Worm (Caenorhabditis elegans) whole organism, L2 larva: Measurements from ENCODE around the gene ptp-2.
A peak's percentile ranks its signal among the peaks of the same experiment; 100 is the strongest.
"Not testable (repeated sequence)": the region's sequence is repeated elsewhere in the genome, so short reads cannot be mapped to it uniquely, and the experiment has no call there.

ENCODE experiments used
- C34F6.9 ChIP-seq: fragments of 150-350 bp; optimal IDR thresholded peaks from 2 replicates; lab custom pipeline; 2014; ENCODE audit warnings: missing biosample characterization, missing genetic modification characterization
- F13H6.1 ChIP-seq: sonication (generic microtip); optimal IDR thresholded peaks from 2 replicates; lab custom pipeline; 2016; ENCODE audit warnings: missing genetic modification characterization, missing compliant biosample characterization
- R02D3.7 ChIP-seq: fragments of 150-350 bp; optimal IDR thresholded peaks from 2 replicates; lab custom pipeline; 2014; ENCODE audit warnings: missing biosample characterization, missing genetic modification characterization
- alr-1 ChIP-seq: fragments of 150-350 bp; optimal IDR thresholded peaks from 2 replicates; lab custom pipeline; 2014; ENCODE audit warnings: missing biosample characterization, missing genetic modification characterization
- ama-1 ChIP-seq: fragments of 150-350 bp; optimal IDR thresholded peaks from 2 replicates; lab custom pipeline; 2018; ENCODE audit warnings: inconsistent platforms
- blmp-1 ChIP-seq: sonication (generic microtip); optimal IDR thresholded peaks from 2 replicates; lab custom pipeline; 2017; ENCODE audit warnings: missing genetic modification characterization, mild to moderate bottlenecking, missing compliant biosample characterization, antibody characterized with exemption, moderate library complexity; ENCODE audit not compliant: insufficient read depth
- ceh-16 ChIP-seq: fragments of 150-350 bp; optimal IDR thresholded peaks from 2 replicates; lab custom pipeline; 2014; ENCODE audit warnings: missing biosample characterization, missing genetic modification characterization
- ceh-82 ChIP-seq: fragments of 150-350 bp; optimal IDR thresholded peaks from 2 replicates; lab custom pipeline; 2014; ENCODE audit warnings: missing biosample characterization, missing genetic modification characterization
- crh-2 ChIP-seq: sonication (generic microtip); optimal IDR thresholded peaks from 2 replicates; lab custom pipeline; 2017; ENCODE audit warnings: missing biosample characterization, missing genetic modification characterization
- dmd-4 ChIP-seq: sonication (generic microtip); optimal IDR thresholded peaks from 2 replicates; lab custom pipeline; 2017; ENCODE audit warnings: missing biosample characterization, missing genetic modification characterization
- egl-27 ChIP-seq: sonication (generic microtip); optimal IDR thresholded peaks from 3 replicates; lab custom pipeline; 2017; ENCODE audit warnings: missing biosample characterization, missing genetic modification reagents, missing genetic modification characterization
- fos-1 ChIP-seq: fragments of 150-350 bp; optimal IDR thresholded peaks from 2 replicates; lab custom pipeline; 2014; ENCODE audit warnings: missing biosample characterization, missing genetic modification characterization
- gmeb-1 ChIP-seq: fragments of 150-350 bp; optimal IDR thresholded peaks from 2 replicates; lab custom pipeline; 2014; ENCODE audit warnings: missing biosample characterization, missing genetic modification characterization
- lin-11 ChIP-seq: fragments of 150-350 bp; sonication (generic microtip); optimal IDR thresholded peaks from 2 replicates; lab custom pipeline; 2014; ENCODE audit warnings: missing biosample characterization, missing genetic modification characterization, inconsistent platforms, mixed read lengths
- lin-13 ChIP-seq: fragments of 150-350 bp; optimal IDR thresholded peaks from 2 replicates; lab custom pipeline; 2014; ENCODE audit warnings: missing biosample characterization, missing genetic modification reagents, missing genetic modification characterization
- lsy-2 ChIP-seq, 2 experiments: fragments of 150-350 bp in 1 of 2; sonication (generic microtip) in 1 of 2; optimal IDR thresholded peaks; 2 replicates each; lab custom pipeline; 2014 to 2017; ENCODE audit warnings: missing biosample characterization in 2 of 2, missing genetic modification characterization in 2 of 2
- mab-5 ChIP-seq: fragments of 150-350 bp; optimal IDR thresholded peaks from 2 replicates; lab custom pipeline; 2014; ENCODE audit warnings: missing biosample characterization, missing genetic modification characterization
- mbf-1 ChIP-seq: sonication (generic microtip); optimal IDR thresholded peaks from 2 replicates; lab custom pipeline; 2017; ENCODE audit warnings: missing biosample characterization, missing genetic modification characterization
- mdl-1 ChIP-seq, 2 experiments: fragments of 150-350 bp in 1 of 2; sonication (generic microtip) in 1 of 2; optimal IDR thresholded peaks; 2 replicates each; lab custom pipeline; 2017; ENCODE audit warnings: missing biosample characterization in 2 of 2, missing genetic modification characterization in 2 of 2
- nhr-11 ChIP-seq: fragments of 150-350 bp; optimal IDR thresholded peaks from 2 replicates; lab custom pipeline; 2014; ENCODE audit warnings: missing biosample characterization, missing genetic modification characterization
- nhr-12 ChIP-seq: fragments of 150-350 bp; optimal IDR thresholded peaks from 2 replicates; lab custom pipeline; 2014; ENCODE audit warnings: missing biosample characterization, missing genetic modification characterization
- nhr-129 ChIP-seq: fragments of 150-350 bp; optimal IDR thresholded peaks from 2 replicates; lab custom pipeline; 2014; ENCODE audit warnings: missing biosample characterization, missing genetic modification characterization
- nhr-23 ChIP-seq: fragments of 150-350 bp; optimal IDR thresholded peaks from 2 replicates; lab custom pipeline; 2014; ENCODE audit warnings: missing biosample characterization, missing genetic modification reagents, missing genetic modification characterization
- nhr-237 ChIP-seq: fragments of 150-350 bp; optimal IDR thresholded peaks from 2 replicates; lab custom pipeline; 2014; ENCODE audit warnings: missing biosample characterization, missing genetic modification characterization
- nhr-25 ChIP-seq: fragments of 150-350 bp; sonication (generic microtip); optimal IDR thresholded peaks from 3 replicates; lab custom pipeline; 2014; ENCODE audit warnings: missing biosample characterization, missing genetic modification characterization
- nhr-6 ChIP-seq: fragments of 150-350 bp; optimal IDR thresholded peaks from 2 replicates; lab custom pipeline; 2014; ENCODE audit warnings: missing biosample characterization, missing genetic modification characterization
- nhr-77 ChIP-seq: fragments of 150-350 bp; optimal IDR thresholded peaks from 2 replicates; lab custom pipeline; 2014; ENCODE audit warnings: missing biosample characterization, missing genetic modification characterization
- sem-4 ChIP-seq: fragments of 150-350 bp; optimal IDR thresholded peaks from 2 replicates; lab custom pipeline; 2014; ENCODE audit warnings: missing biosample characterization, missing genetic modification reagents, missing genetic modification characterization
- skn-1 ChIP-seq: sonication (generic microtip); optimal IDR thresholded peaks from 2 replicates; lab custom pipeline; 2017; ENCODE audit warnings: missing biosample characterization, missing genetic modification characterization
- sma-3 ChIP-seq: sonication (generic microtip); optimal IDR thresholded peaks from 2 replicates; lab custom pipeline; 2016; ENCODE audit warnings: missing genetic modification reagents, missing genetic modification characterization, missing compliant biosample characterization
- sma-9 ChIP-seq, 2 experiments: fragments of 150-350 bp in 1 of 2; sonication (generic microtip) in 1 of 2; optimal IDR thresholded peaks; 2 replicates each; lab custom pipeline; 2014 to 2016; ENCODE audit warnings: missing genetic modification characterization in 2 of 2, mild to moderate bottlenecking in 1 of 2, missing biosample characterization in 1 of 2, missing compliant biosample characterization in 1 of 2, missing genetic modification reagents in 1 of 2, moderate library complexity in 1 of 2
- snpc-4 ChIP-seq: fragments of 150-350 bp; optimal IDR thresholded peaks from 2 replicates; lab custom pipeline; 2014; ENCODE audit warnings: missing biosample characterization, missing genetic modification characterization
- unc-39 ChIP-seq: fragments of 150-350 bp; optimal IDR thresholded peaks from 2 replicates; lab custom pipeline; 2014; ENCODE audit warnings: missing biosample characterization, missing genetic modification characterization
- unc-55 ChIP-seq: fragments of 150-350 bp; sonication (generic microtip); optimal IDR thresholded peaks from 3 replicates; lab custom pipeline; 2014; ENCODE audit warnings: missing biosample characterization, missing genetic modification reagents, missing genetic modification characterization
- unc-62 ChIP-seq: fragments of 150-350 bp; optimal IDR thresholded peaks from 2 replicates; lab custom pipeline; 2014; ENCODE audit warnings: missing biosample characterization, missing genetic modification reagents, missing genetic modification characterization
- ztf-1 ChIP-seq: fragments of 200-800 bp; sonication (Bioruptor generic); conservative IDR thresholded peaks from 2 replicates; pipeline ENCODE4 v1.3.6; 2022; ENCODE audit warnings: missing genetic modification characterization, missing compliant biosample characterization
- ztf-4 ChIP-seq: fragments of 150-350 bp; optimal IDR thresholded peaks from 2 replicates; lab custom pipeline; 2014; ENCODE audit warnings: missing biosample characterization, missing genetic modification characterization

Gene ptp-2

DNA sequence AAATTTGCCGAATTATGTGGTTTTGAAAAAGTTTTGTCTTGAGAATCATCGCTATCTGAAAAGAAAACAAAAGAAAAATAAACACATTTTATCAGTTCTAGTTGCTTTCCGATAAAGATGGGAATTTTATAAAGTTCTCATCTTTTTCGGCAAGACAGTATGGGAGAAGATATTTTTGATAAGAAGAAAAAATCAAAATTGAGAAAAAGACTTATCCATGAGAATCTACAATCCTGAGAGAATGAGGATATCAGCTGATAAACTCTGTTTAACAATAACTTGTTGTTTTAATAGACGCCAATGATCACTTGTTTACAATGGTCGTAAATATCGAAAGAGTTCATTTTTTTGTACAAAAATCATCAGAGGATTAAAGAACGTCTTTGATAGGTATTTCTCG, 42.4 kb upstream of the ptp-2 start, which contains the start of gene F55C12.6:
Gene F55C12.6 (minus strand): TSS at position 101 of the 400 bp plus-strand sequence.
- TF ChIP-seq F13H6.1 (no peak), mdl-1 (tag; optimal IDR thresholded peaks at IDR 0.05; lab: Kevin White, UChicago) (no peak), nhr-25 (tag; lab: Kevin White, UChicago) (no peak), snpc-4 (no peak), nhr-237 (tag; lab: Kevin White, UChicago) (no peak), unc-62 (GFP tag; lab: Kevin White, UChicago) (no peak), sem-4 (tag; lab: Kevin White, UChicago) (no peak), nhr-129 (no peak), ama-1 (lab: Kevin White, UChicago) (no peak), fos-1 (tag; lab: Kevin White, UChicago) (no peak), gmeb-1 (tag; lab: Kevin White, UChicago) (no peak), nhr-12 (no peak), lin-11 (tag; lab: Kevin White, UChicago) (no peak)
- TF ChIP-seq, all 48 proteins: peak for 0

DNA sequence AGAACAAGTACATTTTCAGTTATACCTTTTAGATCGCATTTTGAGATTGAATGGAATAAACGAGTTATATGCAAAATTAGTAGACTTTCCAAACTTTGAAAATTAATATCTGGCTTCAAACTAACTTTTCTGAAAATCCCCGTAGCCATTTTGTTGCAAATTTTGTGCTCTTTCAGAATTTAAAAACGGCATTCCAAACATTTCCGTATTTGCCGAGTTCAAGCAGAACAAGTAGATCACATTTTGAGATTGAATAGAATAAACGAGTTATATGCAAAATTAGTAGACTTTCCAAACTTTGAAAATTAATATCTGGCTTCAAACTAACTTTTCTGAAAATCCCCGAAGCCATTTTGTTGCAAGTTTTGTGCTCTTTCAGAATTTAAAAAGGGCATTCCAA, 41.9 kb upstream of the ptp-2 start, which contains the start of gene F55C12.2:
Gene F55C12.2 (plus strand): TSS at position 301 of the 400 bp plus-strand sequence.
- not testable (repeated sequence) for TF ChIP-seq nhr-11; crh-2 (tag; lab: Kevin White, UChicago); nhr-12

DNA sequence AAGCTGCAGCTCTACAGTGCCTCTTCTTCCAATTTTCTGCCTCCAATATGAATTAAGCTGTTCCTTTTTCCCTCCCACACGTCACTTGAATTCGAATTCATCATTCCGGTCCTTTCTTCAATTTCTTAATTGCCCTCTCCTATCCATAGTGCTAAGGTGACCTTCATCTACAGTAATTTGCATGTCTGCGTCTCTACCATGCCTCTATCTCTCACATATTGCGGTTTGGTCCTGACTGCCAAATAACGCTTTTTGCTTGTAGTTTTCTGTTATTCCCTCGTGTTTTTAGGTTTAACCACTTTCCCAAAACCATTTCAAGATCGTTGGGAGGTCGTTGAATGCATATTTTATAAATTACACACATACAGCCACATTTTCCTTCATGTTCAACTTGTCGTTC, 37.8 kb upstream of the ptp-2 start:
- TF ChIP-seq blmp-1: no peak
- TF ChIP-seq lsy-2 (tag; optimal IDR thresholded peaks at IDR 0.05; lab: Kevin White, UChicago): peak in 1 of 2 experiments; percentile 10
- TF ChIP-seq ceh-16 (tag; lab: Kevin White, UChicago): peak; percentile 3
- no peak for TF ChIP-seq nhr-6 (tag; lab: Kevin White, UChicago)
- TF ChIP-seq sma-3 (GFP tag; lab: Kevin White, UChicago): no peak
- no peak for TF ChIP-seq dmd-4
- TF ChIP-seq nhr-129: no peak
- TF ChIP-seq ztf-1 (GFP tag; lab: Robert Waterston, UW): no peak
- no peak for TF ChIP-seq egl-27
- TF ChIP-seq nhr-25 (tag; lab: Kevin White, UChicago): peak; percentile 72
- no peak for TF ChIP-seq skn-1 (tag; lab: Kevin White, UChicago)
- no peak for TF ChIP-seq mdl-1 (tag; optimal IDR thresholded peaks at IDR 0.05; lab: Kevin White, UChicago)
- no peak for TF ChIP-seq unc-39 (tag; lab: Kevin White, UChicago)
- no peak for TF ChIP-seq fos-1 (tag; lab: Kevin White, UChicago)
- TF ChIP-seq nhr-77 (tag; lab: Kevin White, UChicago): no peak
- TF ChIP-seq F13H6.1: no peak
- no peak for TF ChIP-seq nhr-11
- TF ChIP-seq unc-55 (GFP tag; lab: Kevin White, UChicago): no peak
- no peak for TF ChIP-seq nhr-237 (tag; lab: Kevin White, UChicago)
- peak; percentile 22 for TF ChIP-seq C34F6.9 (tag; lab: Kevin White, UChicago)
- TF ChIP-seq ama-1 (lab: Kevin White, UChicago): no peak

DNA sequence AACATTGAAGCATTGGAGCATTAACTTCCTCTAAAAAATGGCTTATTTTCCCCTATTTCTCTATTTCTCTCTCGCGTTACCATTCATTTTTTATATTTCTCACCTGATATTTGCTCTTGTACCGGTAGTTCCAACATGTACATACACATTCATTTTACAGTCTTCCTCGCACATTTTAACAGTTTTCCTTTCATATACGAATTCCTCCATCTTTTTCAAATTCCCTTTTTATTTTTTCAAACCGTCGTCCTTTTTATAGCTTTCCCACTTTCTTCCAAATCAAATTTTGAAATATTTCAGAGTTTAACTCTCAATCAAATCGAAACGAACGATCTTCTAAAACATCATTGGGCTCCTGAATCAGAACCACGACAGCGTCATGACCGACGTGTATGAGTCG, 34.2 kb upstream of the ptp-2 start, which contains the start of gene rfip-1:
Gene rfip-1 (plus strand): TSS at position 301 of the 400 bp plus-strand sequence.
- no peak for TF ChIP-seq nhr-129
- no peak for TF ChIP-seq lin-11 (tag; lab: Kevin White, UChicago)
- TF ChIP-seq ztf-1 (GFP tag; lab: Robert Waterston, UW): no peak
- no peak for TF ChIP-seq crh-2 (tag; lab: Kevin White, UChicago)
- TF ChIP-seq ceh-82: no peak
- TF ChIP-seq unc-39 (tag; lab: Kevin White, UChicago): no peak
- TF ChIP-seq skn-1 (tag; lab: Kevin White, UChicago): no peak
- no peak for TF ChIP-seq lin-13 (GFP tag; lab: Kevin White, UChicago)
- TF ChIP-seq mbf-1 (tag; lab: Kevin White, UChicago): no peak
- no peak for TF ChIP-seq sma-9 (GFP tag; optimal IDR thresholded peaks at IDR 0.05; lab: Kevin White, UChicago)
- no peak for TF ChIP-seq sma-9 (tag; optimal IDR thresholded peaks at IDR 0.05; lab: Kevin White, UChicago)
- TF ChIP-seq nhr-6 (tag; lab: Kevin White, UChicago): no peak
- no peak for TF ChIP-seq R02D3.7 (tag; lab: Kevin White, UChicago)
- TF ChIP-seq dmd-4: no peak
- no peak for TF ChIP-seq gmeb-1 (tag; lab: Kevin White, UChicago)
- TF ChIP-seq unc-55 (GFP tag; lab: Kevin White, UChicago): no peak
- no peak for TF ChIP-seq alr-1 (tag; lab: Kevin White, UChicago)
- no peak for TF ChIP-seq nhr-11
- TF ChIP-seq nhr-23 (tag; lab: Kevin White, UChicago): no peak
- TF ChIP-seq mab-5: no peak
- TF ChIP-seq ztf-4 (tag; lab: Kevin White, UChicago): no peak
